Worm (Caenorhabditis elegans) whole organism, L3 larva: Measurements from ENCODE around the gene spp-30.

Experiments used
- R02D3.7 ChIP-seq: fragments of 150-350 bp; optimal IDR thresholded peaks from 2 replicates; lab custom pipeline; 2014; ENCODE audit warnings: missing biosample characterization, missing genetic modification characterization
- ZK546.5 ChIP-seq: sonication (generic microtip); optimal IDR thresholded peaks from 2 replicates; lab custom pipeline; 2017; ENCODE audit warnings: missing biosample characterization, missing genetic modification characterization
- aly-2 ChIP-seq: fragments of 150-350 bp; optimal IDR thresholded peaks from 2 replicates; lab custom pipeline; 2014; ENCODE audit warnings: missing biosample characterization, missing genetic modification characterization
- ama-1 ChIP-seq: fragments of 150-350 bp; optimal IDR thresholded peaks from 2 replicates; lab custom pipeline; 2018
- ceh-16 ChIP-seq: sonication (generic microtip); optimal IDR thresholded peaks from 2 replicates; lab custom pipeline; 2017; ENCODE audit warnings: missing biosample characterization, missing genetic modification characterization
- ceh-28 ChIP-seq: fragments of 150-350 bp; optimal IDR thresholded peaks from 2 replicates; lab custom pipeline; 2014; ENCODE audit warnings: missing biosample characterization, missing genetic modification reagents, missing genetic modification characterization
- ceh-82 ChIP-seq: fragments of 150-350 bp; optimal IDR thresholded peaks from 2 replicates; lab custom pipeline; 2014; ENCODE audit warnings: missing biosample characterization, missing genetic modification characterization
- daf-12 ChIP-seq: fragments of 150-350 bp; optimal IDR thresholded peaks from 2 replicates; lab custom pipeline; 2014; ENCODE audit warnings: missing biosample characterization, missing genetic modification reagents, missing genetic modification characterization
- egl-27 ChIP-seq: sonication (generic microtip); optimal IDR thresholded peaks from 4 replicates; lab custom pipeline; 2017; ENCODE audit warnings: missing biosample characterization, missing genetic modification reagents, missing genetic modification characterization
- egl-5 ChIP-seq: fragments of 150-350 bp; optimal IDR thresholded peaks from 2 replicates; lab custom pipeline; 2017; ENCODE audit warnings: missing biosample characterization, missing genetic modification reagents, missing genetic modification characterization, inconsistent platforms
- elt-1 ChIP-seq: fragments of 150-350 bp; optimal IDR thresholded peaks from 2 replicates; lab custom pipeline; 2014; ENCODE audit warnings: missing biosample characterization, missing genetic modification characterization
- elt-2 ChIP-seq: sonication (generic microtip); optimal IDR thresholded peaks from 2 replicates; lab custom pipeline; 2016; ENCODE audit warnings: missing genetic modification reagents, mild to moderate bottlenecking, missing genetic modification characterization, missing compliant biosample characterization
- eor-1 ChIP-seq, 2 experiments: fragments of 150-350 bp; optimal IDR thresholded peaks; 2 replicates each; lab custom pipeline; 2014 to 2018; ENCODE audit warnings: missing biosample characterization in 2 of 2, missing genetic modification characterization in 2 of 2
- fkh-10 ChIP-seq: sonication (generic microtip); optimal IDR thresholded peaks from 2 replicates; lab custom pipeline; 2017; ENCODE audit warnings: missing biosample characterization, missing genetic modification reagents, missing genetic modification characterization
- hmg-11 ChIP-seq: sonication (generic microtip); optimal IDR thresholded peaks from 2 replicates; lab custom pipeline; 2016; ENCODE audit warnings: missing genetic modification characterization, missing compliant biosample characterization
- jun-1 ChIP-seq: fragments of 150-350 bp; optimal IDR thresholded peaks from 2 replicates; lab custom pipeline; 2014; ENCODE audit warnings: missing biosample characterization, missing genetic modification reagents, missing genetic modification characterization
- lin-15B ChIP-seq: fragments of 150-350 bp; optimal IDR thresholded peaks from 2 replicates; lab custom pipeline; 2014; ENCODE audit warnings: missing biosample characterization, missing genetic modification characterization
- lin-39 ChIP-seq: fragments of 150-350 bp; optimal IDR thresholded peaks from 2 replicates; lab custom pipeline; 2018; ENCODE audit warnings: missing biosample characterization, missing genetic modification reagents, missing genetic modification characterization
- lsy-12 ChIP-seq: sonication (generic microtip); optimal IDR thresholded peaks from 2 replicates; lab custom pipeline; 2016; ENCODE audit warnings: mild to moderate bottlenecking, missing genetic modification characterization, missing compliant biosample characterization
- mdl-1 ChIP-seq: fragments of 150-350 bp; optimal IDR thresholded peaks from 2 replicates; lab custom pipeline; 2014; ENCODE audit warnings: missing biosample characterization, missing genetic modification characterization
- mml-1 ChIP-seq: fragments of 150-350 bp; sonication (generic microtip); optimal IDR thresholded peaks from 3 replicates; lab custom pipeline; 2014; ENCODE audit warnings: missing biosample characterization, missing genetic modification characterization
- nfya-1 ChIP-seq: sonication (generic microtip); optimal IDR thresholded peaks from 2 replicates; lab custom pipeline; 2017; ENCODE audit warnings: missing genetic modification characterization, mild to moderate bottlenecking, missing compliant biosample characterization, antibody characterized with exemption, moderate library complexity; ENCODE audit not compliant: insufficient read depth
- nhr-11 ChIP-seq: fragments of 150-350 bp; optimal IDR thresholded peaks from 2 replicates; lab custom pipeline; 2014; ENCODE audit warnings: missing biosample characterization, missing genetic modification characterization
- nhr-12 ChIP-seq: fragments of 150-350 bp; optimal IDR thresholded peaks from 2 replicates; lab custom pipeline; 2014; ENCODE audit warnings: missing biosample characterization, missing genetic modification characterization
- nhr-23 ChIP-seq: fragments of 150-350 bp; optimal IDR thresholded peaks from 2 replicates; lab custom pipeline; 2014; ENCODE audit warnings: missing biosample characterization, missing genetic modification reagents, missing genetic modification characterization
- nhr-28 ChIP-seq: fragments of 150-350 bp; optimal IDR thresholded peaks from 2 replicates; lab custom pipeline; 2014; ENCODE audit warnings: missing biosample characterization, missing genetic modification characterization
- nhr-67 ChIP-seq: fragments of 150-350 bp; optimal IDR thresholded peaks from 2 replicates; lab custom pipeline; 2014; ENCODE audit warnings: missing biosample characterization, missing genetic modification characterization
- nhr-76 ChIP-seq: fragments of 150-350 bp; sonication (generic microtip); optimal IDR thresholded peaks from 5 replicates; lab custom pipeline; 2014; ENCODE audit warnings: missing biosample characterization, missing genetic modification characterization
- nhr-77 ChIP-seq: fragments of 150-350 bp; optimal IDR thresholded peaks from 2 replicates; lab custom pipeline; 2014; ENCODE audit warnings: missing biosample characterization, missing genetic modification characterization
- pha-4 ChIP-seq: fragments of 150-350 bp; optimal IDR thresholded peaks from 2 replicates; lab custom pipeline; 2014; ENCODE audit warnings: missing biosample characterization, missing genetic modification reagents, missing genetic modification characterization
- pqm-1 ChIP-seq: fragments of 150-350 bp; optimal IDR thresholded peaks from 2 replicates; lab custom pipeline; 2017; ENCODE audit warnings: missing biosample characterization, missing genetic modification characterization, inconsistent platforms
- skn-1 ChIP-seq: fragments of 150-350 bp; optimal IDR thresholded peaks from 2 replicates; lab custom pipeline; 2014; ENCODE audit warnings: missing biosample characterization, missing genetic modification characterization
- snpc-4 ChIP-seq: fragments of 150-350 bp; optimal IDR thresholded peaks from 2 replicates; lab custom pipeline; 2014; ENCODE audit warnings: missing biosample characterization, missing genetic modification characterization
- tbx-2 ChIP-seq: sonication (generic microtip); optimal IDR thresholded peaks from 2 replicates; lab custom pipeline; 2016; ENCODE audit warnings: mild to moderate bottlenecking, missing genetic modification characterization, missing compliant biosample characterization
- unc-39 ChIP-seq: sonication (generic microtip); optimal IDR thresholded peaks from 4 replicates; lab custom pipeline; 2017; ENCODE audit warnings: missing biosample characterization, missing genetic modification characterization
- unc-62 ChIP-seq: fragments of 150-350 bp; sonication (generic microtip); optimal IDR thresholded peaks from 4 replicates; lab custom pipeline; 2014; ENCODE audit warnings: missing biosample characterization, missing genetic modification reagents, missing genetic modification characterization
- zag-1 ChIP-seq: fragments of 150-350 bp; optimal IDR thresholded peaks from 2 replicates; lab custom pipeline; 2014; ENCODE audit warnings: missing biosample characterization, missing genetic modification characterization
- ztf-11 ChIP-seq: fragments of 150-350 bp; optimal IDR thresholded peaks from 2 replicates; lab custom pipeline; 2014; ENCODE audit warnings: missing biosample characterization, missing genetic modification characterization
- ztf-4 ChIP-seq: fragments of 150-350 bp; optimal IDR thresholded peaks from 2 replicates; lab custom pipeline; 2014; ENCODE audit warnings: missing biosample characterization, missing genetic modification characterization

spp-30 gene

ce11 chrX:11600488-11601106, 27.9 kb downstream of the spp-30 start:
- TF ChIP-seq hmg-11 (tag; lab: Kevin White, UChicago) (peak; percentile 38), eor-1 (tag; optimal IDR thresholded peaks at IDR 0.05; lab: Kevin White, UChicago) (no peak)

ce11 chrX:11598839-11599238, 29.6 kb downstream of the spp-30 start:
- TF ChIP-seq nhr-28 (tag; lab: Kevin White, UChicago) (no peak), egl-5 (tag; lab: Kevin White, UChicago) (no peak), unc-39 (tag; lab: Kevin White, UChicago) (no peak)
- TF ChIP-seq, all 47 proteins: peak for 0

- TF ChIP-seq egl-5 (tag; lab: Kevin White, UChicago) (no peak), daf-12 (tag; lab: Kevin White, UChicago) (no peak), R02D3.7 (tag; lab: Kevin White, UChicago) (no peak), fkh-10 (GFP tag; lab: Kevin White, UChicago) (no peak), egl-27 (tag; lab: Kevin White, UChicago) (no peak), mml-1 (tag; lab: Kevin White, UChicago) (no peak), unc-62 (GFP tag; lab: Kevin White, UChicago) (no peak), tbx-2 (no peak), nhr-76 (no peak)
Observed at ce11 chrX:11596876-11597275, 31.6 kb downstream of the spp-30 start.

DNA sequence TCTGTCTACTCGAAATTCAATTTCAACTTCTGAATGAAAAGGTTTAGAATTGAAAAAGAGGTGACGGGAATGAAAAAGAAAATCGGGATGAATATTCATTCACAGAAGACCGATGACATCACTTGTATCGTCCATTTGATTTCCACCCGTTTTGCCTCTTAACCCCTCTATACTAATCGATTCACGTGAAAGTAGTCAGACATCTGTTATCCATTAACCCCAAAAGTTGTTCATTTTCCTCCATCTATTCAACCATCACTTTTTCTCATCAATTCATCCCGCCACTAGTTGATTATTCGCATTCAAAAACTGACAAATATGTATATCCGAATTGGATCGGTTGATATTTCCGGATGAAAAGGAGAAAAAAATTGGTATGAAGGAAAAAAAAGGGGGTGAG, 35.9 kb downstream of the spp-30 start:
- TF ChIP-seq ceh-82 (no peak), jun-1 (no peak), nhr-67 (tag; lab: Kevin White, UChicago) (no peak), aly-2 (no peak), unc-39 (tag; lab: Kevin White, UChicago) (no peak), eor-1 (tag; optimal IDR thresholded peaks at IDR 0.05; lab: Kevin White, UChicago) (no peak), elt-2 (tag; lab: Kevin White, UChicago) (no peak), nhr-11 (no peak), lin-15B (tag; lab: Kevin White, UChicago) (no peak), nfya-1 (tag; lab: Kevin White, UChicago) (no peak), elt-1 (tag; lab: Kevin White, UChicago) (no peak), tbx-2 (no peak), fkh-10 (GFP tag; lab: Kevin White, UChicago) (no peak), zag-1 (tag; lab: Kevin White, UChicago) (no peak), egl-27 (tag; lab: Kevin White, UChicago) (no peak), ztf-4 (no peak)
- TF ChIP-seq, all 47 proteins: peak for 0

- no peak for TF ChIP-seq lin-39
- no peak for TF ChIP-seq ztf-11 (tag; lab: Kevin White, UChicago)
- TF ChIP-seq unc-39 (tag; lab: Kevin White, UChicago) = no peak
- TF ChIP-seq R02D3.7 (tag; lab: Kevin White, UChicago) = no peak
- TF ChIP-seq ama-1 = no peak
- no peak for TF ChIP-seq snpc-4
- TF ChIP-seq pha-4 = no peak
- no peak for TF ChIP-seq nhr-77
- TF ChIP-seq jun-1 = no peak
- TF ChIP-seq ceh-28 (tag; lab: Kevin White, UChicago) = no peak
- TF ChIP-seq nhr-28 (tag; lab: Kevin White, UChicago) = no peak
- TF ChIP-seq fkh-10 (GFP tag; lab: Kevin White, UChicago) = no peak
- TF ChIP-seq nhr-12 (tag; lab: Kevin White, UChicago) = no peak
- no peak for TF ChIP-seq ZK546.5 (tag; lab: Kevin White, UChicago)
- TF ChIP-seq, all 47 proteins: peak for 0
Observed at ce11 chrX:11591620-11592019, 36.9 kb downstream of the spp-30 start, which contains the start of gene F52D10.2. TSS of gene F52D10.2 (minus strand) at chrX:11591720.

- TF ChIP-seq nhr-23 (tag; lab: Kevin White, UChicago) = no peak
- no peak for TF ChIP-seq jun-1
- no peak for TF ChIP-seq lin-15B (tag; lab: Kevin White, UChicago)
- no peak for TF ChIP-seq skn-1 (tag; lab: Kevin White, UChicago)
- no peak for TF ChIP-seq ceh-16
- TF ChIP-seq daf-12 (tag; lab: Kevin White, UChicago) = no peak
- no peak for TF ChIP-seq lsy-12 (tag; lab: Kevin White, UChicago)
- no peak for TF ChIP-seq eor-1 (tag; optimal IDR thresholded peaks at IDR 0.05; lab: Kevin White, UChicago)
- no peak for TF ChIP-seq unc-39 (tag; lab: Kevin White, UChicago)
- no peak for TF ChIP-seq pqm-1 (tag; lab: Kevin White, UChicago)
- no peak for TF ChIP-seq pha-4
- TF ChIP-seq hmg-11 (tag; lab: Kevin White, UChicago) = no peak
- TF ChIP-seq nhr-67 (tag; lab: Kevin White, UChicago) = no peak
- TF ChIP-seq nhr-12 (tag; lab: Kevin White, UChicago) = no peak
- TF ChIP-seq mdl-1 (tag; lab: Kevin White, UChicago) = no peak
- no peak for TF ChIP-seq tbx-2
- no peak for TF ChIP-seq snpc-4
- TF ChIP-seq nhr-11 = no peak
- TF ChIP-seq, all 47 proteins: peak for 0
Observed at ce11 chrX:11590545-11590944, 37.9 kb downstream of the spp-30 start.
